Worm (Caenorhabditis elegans) whole organism, early embryonic: ENCODE data around the gene sra-14.

Experiments
- F13C5.2 ChIP-seq: sonication (generic microtip); optimal IDR thresholded peaks from 2 replicates; lab custom pipeline; 2017; ENCODE audit warnings: mild to moderate bottlenecking, missing genetic modification characterization, inconsistent platforms, missing compliant biosample characterization
- ama-1 ChIP-seq: fragments of 150-350 bp; optimal IDR thresholded peaks from 2 replicates; lab custom pipeline; 2014
- hmbx-1 ChIP-seq: sonication (generic microtip); optimal IDR thresholded peaks from 2 replicates; lab custom pipeline; 2016; ENCODE audit warnings: mild to moderate bottlenecking, missing genetic modification characterization, missing compliant biosample characterization

- no peak for TF ChIP-seq ama-1 (lab: Kevin White, UChicago)
- TF ChIP-seq hmbx-1 (tag; lab: Kevin White, UChicago): no peak
- TF ChIP-seq F13C5.2 (tag; lab: Kevin White, UChicago): no peak
Measured at ce11 chrII:12878697-12879096, 6.4 kb upstream of the sra-14 start.
